Fruit fly (Drosophila melanogaster) S2 (cell line): ENCODE data around the gene Cpr64Ad.

ENCODE experiments used
- CG8478 ChIP-seq: fragments of >200 bp; optimal IDR thresholded peaks from 2 replicates; lab custom pipeline; 2018
- CTCF ChIP-seq, 2 experiments: fragments of >200 bp; optimal IDR thresholded peaks; 2 replicates each; lab custom pipeline; 2018

DNA sequence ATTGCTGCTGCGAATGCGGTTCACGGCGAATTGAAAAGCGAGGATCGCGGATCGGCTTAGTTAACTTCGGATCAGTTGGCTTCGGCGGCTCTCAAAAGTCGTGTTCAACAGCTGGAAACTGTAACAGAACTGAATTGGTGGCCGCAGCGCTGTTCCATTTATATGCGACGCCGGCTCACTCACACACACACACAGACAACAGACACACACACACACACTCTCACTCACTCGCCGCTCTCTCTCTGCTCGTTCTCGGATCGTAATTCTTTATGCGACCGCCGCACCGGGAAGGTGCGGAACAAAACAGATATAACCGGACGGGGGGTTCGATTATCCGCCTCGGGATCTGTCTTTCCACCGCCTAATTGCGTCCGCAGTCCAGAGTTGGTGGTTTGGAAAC lies 12.0 kb downstream of the Cpr64Ad start, which contains the start of gene CG46460:
- TF ChIP-seq CG8478: no peak
- no peak for TF ChIP-seq CTCF (optimal IDR thresholded peaks at IDR 0.05; lab: Kevin White, UChicago)
